Fruit fly (Drosophila melanogaster): Measurements from ENCODE around the gene RabGGTb.

RabGGTb gene

DNA sequence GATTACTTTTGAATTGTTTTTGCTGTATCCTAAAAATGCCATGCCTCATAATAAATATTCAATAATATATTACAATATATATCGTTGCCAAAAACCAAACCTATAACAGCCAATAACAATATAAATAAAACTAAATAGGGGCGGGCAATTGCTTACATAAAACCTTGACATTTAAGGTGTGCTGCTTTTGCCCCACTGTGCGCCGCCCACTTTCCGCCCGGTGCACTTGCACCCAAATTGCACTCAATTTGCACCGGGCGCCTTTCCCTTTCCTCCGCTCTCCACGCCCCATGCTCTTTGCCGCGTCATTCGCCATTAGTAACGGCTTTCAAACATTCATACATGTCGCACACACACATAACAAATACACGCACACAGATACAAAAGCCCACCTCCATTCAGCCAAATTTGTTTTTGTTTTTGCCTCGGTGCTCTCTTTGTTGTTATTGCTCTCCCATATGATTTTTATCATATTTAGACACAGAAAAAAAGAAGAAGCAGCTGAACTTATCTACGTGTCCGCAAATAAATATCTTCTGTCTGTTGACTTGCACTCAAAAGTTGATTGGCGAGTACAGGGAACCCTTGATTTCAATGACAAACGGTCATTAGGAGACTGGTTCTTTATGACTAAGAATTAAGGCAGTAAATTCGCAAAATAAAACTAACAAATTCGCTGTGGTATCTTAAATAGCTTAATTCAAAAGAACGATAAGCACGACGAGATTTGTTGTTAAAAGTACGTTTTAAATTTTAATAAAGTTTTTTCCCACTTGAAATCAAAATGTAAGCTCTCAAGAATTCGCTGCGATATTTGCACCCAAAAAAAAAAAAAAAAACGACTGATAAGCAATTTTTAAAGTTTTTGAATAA lies 20.8 kb upstream of the RabGGTb start (continued):
- peak; percentile 60 for TF ChIP-seq lab (GFP tag; optimal IDR thresholded peaks at IDR 0.05)
- TF ChIP-seq CG10543 (GFP tag; optimal IDR thresholded peaks at IDR 0.05), result peak; percentile 53
- TF ChIP-seq crp (GFP tag; optimal IDR thresholded peaks at IDR 0.05), result peak in 1 of 2 experiments; percentile 25

DNA sequence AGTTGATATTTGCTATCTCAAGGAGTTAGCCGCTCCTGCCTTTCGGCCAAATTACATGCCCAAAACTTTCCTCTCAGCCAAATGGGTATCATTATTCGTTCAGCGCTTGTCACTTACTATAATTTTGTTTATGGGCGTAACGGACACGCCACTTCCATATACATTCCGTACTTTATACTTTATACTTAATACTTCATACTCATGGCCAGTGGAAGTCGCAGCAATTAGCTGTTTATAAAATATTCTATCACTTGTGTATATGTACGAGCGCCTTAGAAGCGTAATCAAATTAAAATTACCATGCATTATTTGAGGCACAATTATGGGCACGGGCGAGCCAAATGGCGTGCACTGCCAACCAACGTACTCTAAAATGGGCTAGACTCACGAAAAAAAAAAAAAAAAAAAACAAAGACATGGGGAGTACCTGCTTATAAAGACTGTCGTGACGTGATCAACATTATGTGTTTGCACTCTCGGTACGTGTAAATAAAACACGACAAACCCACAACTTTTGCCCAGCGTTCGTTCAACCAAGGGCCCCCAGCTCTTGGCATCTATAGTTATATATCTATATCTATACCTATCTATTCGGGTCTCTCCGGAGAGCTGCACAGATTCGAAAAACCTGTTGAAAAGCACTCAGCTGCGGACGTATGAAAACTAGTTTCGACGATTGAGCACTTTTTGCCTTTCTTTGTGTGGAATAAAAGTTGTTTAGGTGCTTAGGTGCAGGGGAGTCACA lies 17.6 kb upstream of the RabGGTb start:
- TF ChIP-seq scrt (GFP tag; optimal IDR thresholded peaks at IDR 0.05) (peak; percentile 2), CG17385 (GFP tag; optimal IDR thresholded peaks at IDR 0.05) (peak; percentile 7), unpg (GFP tag; optimal IDR thresholded peaks at IDR 0.05) (peak; percentile 25), chinmo (GFP tag; IDR thresholded peaks at IDR 0.05; ENCODE audit: partially characterized antibody) (peak; percentile 91; the same call in 3 of the 4 replicates), sd (tag; optimal IDR thresholded peaks at IDR 0.05) (peak; percentile 15), CG33557 (GFP tag; optimal IDR thresholded peaks at IDR 0.05) (peak; percentile 15), CG11723 (GFP tag; optimal IDR thresholded peaks at IDR 0.05) (peak; percentile 31), so (GFP tag; IDR thresholded peaks at IDR 0.05) (0 out of 3 replicates have a peak, but pooled peaks have one; percentile 13), CG33213 (GFP tag; optimal IDR thresholded peaks at IDR 0.05) (peak; percentile 13), Trl (optimal IDR thresholded peaks at IDR 0.05) (peak; percentile 32 to 36), Trl (GFP tag; optimal IDR thresholded peaks at IDR 0.05) (no peak), CG12769 (tag; optimal IDR thresholded peaks at IDR 0.05) (peak; percentile 45), hkb (optimal IDR thresholded peaks at IDR 0.05) (no peak), hkb (GFP tag; IDR thresholded peaks at IDR 0.05) (peak; percentile 16; the same call in 1 of the 2 replicates), salm (tag; optimal IDR thresholded peaks at IDR 0.05) (peak; percentile 12), Fer1 (GFP tag; optimal IDR thresholded peaks at IDR 0.05) (peak; percentile 24), Sox100B (GFP tag; optimal IDR thresholded peaks at IDR 0.05) (no peak), CG6813 (GFP tag; optimal IDR thresholded peaks at IDR 0.05) (peak; percentile 64), Mes4 (GFP tag; optimal IDR thresholded peaks at IDR 0.05) (no peak), CG12299 (tag; optimal IDR thresholded peaks at IDR 0.05) (no peak), CG15601 (tag; optimal IDR thresholded peaks at IDR 0.05) (peak; percentile 47), chm (GFP tag; IDR thresholded peaks at IDR 0.05) (no peak), CG8290 (GFP tag; optimal IDR thresholded peaks at IDR 0.05) (peak; percentile 49), CG8290 (tag; optimal IDR thresholded peaks at IDR 0.05) (peak; percentile 7 to 9), CG34224 (GFP tag; IDR thresholded peaks at IDR 0.05; ENCODE audit: partially characterized antibody) (peak; percentile 21; the same call in 1 of the 3 replicates), CrebB (tag; optimal IDR thresholded peaks at IDR 0.05) (peak; percentile 48), ci (GFP tag; IDR thresholded peaks at IDR 0.05) (peak; percentile 77), seq (GFP tag; IDR thresholded peaks at IDR 0.05) (peak; percentile 25; the same call in 1 of the 2 replicates), fd64A (GFP tag; optimal IDR thresholded peaks at IDR 0.05) (peak; percentile 39), CG31365 (tag; optimal IDR thresholded peaks at IDR 0.05) (peak; percentile 30), sens-2 (GFP tag; IDR thresholded peaks at IDR 0.05) (0 out of 2 replicates have a peak, but pooled peaks have one; percentile 4), gcm (GFP tag; optimal IDR thresholded peaks at IDR 0.05) (peak; percentile 29), onecut (GFP tag; IDR thresholded peaks at IDR 0.05) (peak; percentile 19; the same call in 1 of the 2 replicates), sob (GFP tag; IDR thresholded peaks at IDR 0.05) (peak; percentile 57), klu (GFP tag; IDR thresholded peaks at IDR 0.05) (no peak), NFAT (GFP tag; IDR thresholded peaks at IDR 0.05) (no peak), HLHmδ (GFP tag; optimal IDR thresholded peaks at IDR 0.05) (peak; percentile 63), CG7745 (tag; optimal IDR thresholded peaks at IDR 0.05) (peak; percentile 46), z (GFP tag; IDR thresholded peaks at IDR 0.05) (peak; percentile 94), CG11695 (GFP tag; IDR thresholded peaks at IDR 0.05) (0 out of 3 replicates have a peak, but pooled peaks have one; percentile 12), CG12219 (GFP tag; optimal IDR thresholded peaks at IDR 0.05) (peak; percentile 4), CG13296 (GFP tag; optimal IDR thresholded peaks at IDR 0.05) (peak; percentile 35)

Data from whole organism, embryonic.